Worm (Caenorhabditis elegans) whole organism, L3 larva: Measurements from ENCODE around the gene exos-4.2.

ENCODE experiments used
- ama-1 ChIP-seq: fragments of 150-350 bp; optimal IDR thresholded peaks from 2 replicates; lab custom pipeline; 2018
- ceh-16 ChIP-seq: sonication (generic microtip); optimal IDR thresholded peaks from 2 replicates; lab custom pipeline; 2017; ENCODE audit warnings: missing biosample characterization, missing genetic modification characterization
- ceh-28 ChIP-seq: fragments of 150-350 bp; optimal IDR thresholded peaks from 2 replicates; lab custom pipeline; 2014; ENCODE audit warnings: missing biosample characterization, missing genetic modification reagents, missing genetic modification characterization
- ceh-82 ChIP-seq: fragments of 150-350 bp; optimal IDR thresholded peaks from 2 replicates; lab custom pipeline; 2014; ENCODE audit warnings: missing biosample characterization, missing genetic modification characterization
- ceh-9 ChIP-seq: sonication (generic microtip); optimal IDR thresholded peaks from 2 replicates; lab custom pipeline; 2018; ENCODE audit warnings: missing biosample characterization, missing genetic modification characterization
- daf-12 ChIP-seq: fragments of 150-350 bp; optimal IDR thresholded peaks from 2 replicates; lab custom pipeline; 2014; ENCODE audit warnings: missing biosample characterization, missing genetic modification reagents, missing genetic modification characterization
- elt-2 ChIP-seq: sonication (generic microtip); optimal IDR thresholded peaks from 2 replicates; lab custom pipeline; 2016; ENCODE audit warnings: missing genetic modification reagents, mild to moderate bottlenecking, missing genetic modification characterization, missing compliant biosample characterization
- fos-1 ChIP-seq: fragments of 150-350 bp; optimal IDR thresholded peaks from 2 replicates; lab custom pipeline; 2014; ENCODE audit warnings: missing biosample characterization, missing genetic modification characterization
- lin-15B ChIP-seq: fragments of 150-350 bp; optimal IDR thresholded peaks from 2 replicates; lab custom pipeline; 2014; ENCODE audit warnings: missing biosample characterization, missing genetic modification characterization
- mdl-1 ChIP-seq: fragments of 150-350 bp; optimal IDR thresholded peaks from 2 replicates; lab custom pipeline; 2014; ENCODE audit warnings: missing biosample characterization, missing genetic modification characterization
- mml-1 ChIP-seq: fragments of 150-350 bp; sonication (generic microtip); optimal IDR thresholded peaks from 3 replicates; lab custom pipeline; 2014; ENCODE audit warnings: missing biosample characterization, missing genetic modification characterization
- nfya-1 ChIP-seq: sonication (generic microtip); optimal IDR thresholded peaks from 2 replicates; lab custom pipeline; 2017; ENCODE audit warnings: missing genetic modification characterization, mild to moderate bottlenecking, missing compliant biosample characterization, antibody characterized with exemption, moderate library complexity; ENCODE audit not compliant: insufficient read depth
- nhr-11 ChIP-seq: fragments of 150-350 bp; optimal IDR thresholded peaks from 2 replicates; lab custom pipeline; 2014; ENCODE audit warnings: missing biosample characterization, missing genetic modification characterization
- nhr-23 ChIP-seq: fragments of 150-350 bp; optimal IDR thresholded peaks from 2 replicates; lab custom pipeline; 2014; ENCODE audit warnings: missing biosample characterization, missing genetic modification reagents, missing genetic modification characterization
- nhr-25 ChIP-seq: sonication (generic microtip); optimal IDR thresholded peaks from 2 replicates; lab custom pipeline; 2017; ENCODE audit warnings: missing biosample characterization, missing genetic modification characterization
- nhr-28 ChIP-seq: fragments of 150-350 bp; optimal IDR thresholded peaks from 2 replicates; lab custom pipeline; 2014; ENCODE audit warnings: missing biosample characterization, missing genetic modification characterization
- nhr-43 ChIP-seq: sonication (generic microtip); optimal IDR thresholded peaks from 2 replicates; lab custom pipeline; 2016; ENCODE audit warnings: mild to moderate bottlenecking, missing genetic modification characterization, missing compliant biosample characterization; ENCODE audit not compliant: poor library complexity, severe bottlenecking
- nhr-76 ChIP-seq: fragments of 150-350 bp; sonication (generic microtip); optimal IDR thresholded peaks from 5 replicates; lab custom pipeline; 2014; ENCODE audit warnings: missing biosample characterization, missing genetic modification characterization
- pha-4 ChIP-seq: fragments of 150-350 bp; optimal IDR thresholded peaks from 2 replicates; lab custom pipeline; 2014; ENCODE audit warnings: missing biosample characterization, missing genetic modification reagents, missing genetic modification characterization
- snpc-4 ChIP-seq: fragments of 150-350 bp; optimal IDR thresholded peaks from 2 replicates; lab custom pipeline; 2014; ENCODE audit warnings: missing biosample characterization, missing genetic modification characterization
- tbx-2 ChIP-seq: sonication (generic microtip); optimal IDR thresholded peaks from 2 replicates; lab custom pipeline; 2016; ENCODE audit warnings: mild to moderate bottlenecking, missing genetic modification characterization, missing compliant biosample characterization
- unc-39 ChIP-seq: sonication (generic microtip); optimal IDR thresholded peaks from 4 replicates; lab custom pipeline; 2017; ENCODE audit warnings: missing biosample characterization, missing genetic modification characterization
- unc-62 ChIP-seq: fragments of 150-350 bp; sonication (generic microtip); optimal IDR thresholded peaks from 4 replicates; lab custom pipeline; 2014; ENCODE audit warnings: missing biosample characterization, missing genetic modification reagents, missing genetic modification characterization

The exos-4.2 gene

ce11 chrIII:910540-911311 lies 50.7 kb downstream of the exos-4.2 start, which contains the start of the genes F23H11.5 and bra-2:
TSS of gene F23H11.5 (minus strand) at chrIII:910590.
TSS of gene bra-2 (plus strand) at chrIII:911261.
- TF ChIP-seq nhr-25 (tag; lab: Kevin White, UChicago) = peak; percentile 64
- TF ChIP-seq nhr-11 (tag; lab: Kevin White, UChicago) = no peak
- no peak for TF ChIP-seq nhr-28 (tag; lab: Kevin White, UChicago)
- no peak for TF ChIP-seq ceh-16 (tag; lab: Kevin White, UChicago)
- peak; percentile 19 for TF ChIP-seq elt-2
- TF ChIP-seq fos-1 (tag; lab: Kevin White, UChicago) = no peak
- TF ChIP-seq unc-39 (tag; lab: Kevin White, UChicago) = no peak
- peak; percentile 62 for TF ChIP-seq pha-4
- TF ChIP-seq nhr-76 = no peak
- no peak for TF ChIP-seq mdl-1 (tag; lab: Kevin White, UChicago)
- TF ChIP-seq mml-1 (tag; lab: Kevin White, UChicago) = no peak
- no peak for TF ChIP-seq daf-12 (tag; lab: Kevin White, UChicago)
- no peak for TF ChIP-seq ceh-82 (tag; lab: Kevin White, UChicago)
- peak; percentile 66 for TF ChIP-seq ceh-28
- TF ChIP-seq unc-62 (GFP tag; lab: Kevin White, UChicago) = no peak
- TF ChIP-seq nfya-1 (tag; lab: Kevin White, UChicago) = peak; percentile 50
- no peak for TF ChIP-seq ceh-9 (tag; lab: Kevin White, UChicago)
- TF ChIP-seq lin-15B (tag; lab: Kevin White, UChicago) = peak; percentile 39
- TF ChIP-seq nhr-43 (tag; lab: Kevin White, UChicago) = no peak
- TF ChIP-seq tbx-2 (tag; lab: Kevin White, UChicago) = no peak
- peak; percentile 54 for TF ChIP-seq snpc-4 (tag; lab: Kevin White, UChicago)
- TF ChIP-seq ama-1 = no peak
- peak; percentile 13 for TF ChIP-seq nhr-23
